Worm (Caenorhabditis elegans): ENCODE data around the gene ZK617.26.

Gene ZK617.26

DNA sequence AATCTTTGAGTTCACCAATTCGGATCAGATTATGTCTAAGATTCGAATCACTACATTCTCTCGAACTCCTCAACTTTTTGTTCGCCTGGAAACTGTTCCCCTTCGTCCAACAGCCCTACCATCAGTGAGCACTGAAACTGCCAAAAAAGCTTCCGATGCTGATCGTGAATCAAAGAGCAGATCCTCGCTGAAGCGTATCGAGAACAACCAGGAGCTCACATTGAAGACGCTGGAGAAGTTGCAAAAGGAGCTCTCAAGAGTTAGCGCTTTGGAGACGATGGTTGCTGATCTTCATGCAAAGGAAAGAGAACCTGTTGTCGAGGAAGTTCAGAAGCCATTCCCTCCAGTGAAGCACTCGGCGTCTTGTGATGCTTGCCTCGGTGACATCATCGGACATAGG lies 24.0 kb upstream of the ZK617.26 start:
- no peak for TF ChIP-seq ceh-36 (tag; optimal IDR thresholded peaks at IDR 0.05)
- TF ChIP-seq hmg-4 (GFP tag; optimal IDR thresholded peaks at IDR 0.05) = no peak
- no peak for TF ChIP-seq sea-1 (GFP tag; conservative IDR thresholded peaks at IDR 0.05)
- TF ChIP-seq ets-7 (tag; optimal IDR thresholded peaks at IDR 0.05) = no peak
- TF ChIP-seq F13C5.2 (tag; optimal IDR thresholded peaks at IDR 0.05) = no peak
- no peak for TF ChIP-seq ceh-13 (GFP tag; optimal IDR thresholded peaks at IDR 0.05)
- TF ChIP-seq aly-1 (tag; optimal IDR thresholded peaks at IDR 0.05) = no peak
- TF ChIP-seq tbx-37 (GFP tag; conservative IDR thresholded peaks at IDR 0.05) = no peak

ce11 chrIV:12033985-12034384 lies 23.2 kb upstream of the ZK617.26 start, which contains the start of gene sqst-1:
sqst-1 (plus strand) TSS chrIV:12034282.
- TF ChIP-seq ets-7 (tag; optimal IDR thresholded peaks at IDR 0.05) = no peak
- no peak for TF ChIP-seq tbx-11 (GFP tag; IDR thresholded peaks at IDR 0.05)
- no peak for TF ChIP-seq hnd-1 (tag; optimal IDR thresholded peaks at IDR 0.05)

DNA sequence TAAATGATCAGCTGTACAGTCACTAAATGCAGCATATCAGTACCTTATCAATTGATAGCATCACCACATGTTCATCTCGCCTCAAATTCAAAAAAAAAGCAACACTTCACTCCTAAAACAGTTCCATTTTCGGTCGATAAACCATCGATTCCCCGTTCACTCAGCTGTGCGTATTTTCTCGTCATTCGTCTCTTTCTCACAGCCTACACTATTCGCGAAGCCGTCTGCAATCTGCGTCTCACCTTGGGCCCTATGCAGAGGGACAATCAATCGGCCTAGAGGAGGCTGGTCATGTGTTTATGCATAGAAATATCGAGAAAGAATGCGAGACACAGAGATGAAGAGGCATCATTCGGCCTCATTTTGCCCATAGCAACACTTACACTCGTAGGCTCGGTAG lies 21.6 kb upstream of the ZK617.26 start:
- TF ChIP-seq aly-1 (tag; optimal IDR thresholded peaks at IDR 0.05) (no peak), F13C5.2 (tag; optimal IDR thresholded peaks at IDR 0.05) (peak; percentile 67), sea-1 (GFP tag; conservative IDR thresholded peaks at IDR 0.05) (no peak), scrt-1 (GFP tag; IDR thresholded peaks at IDR 0.05) (no peak), tbx-11 (GFP tag; IDR thresholded peaks at IDR 0.05) (no peak), tra-4 (tag; optimal IDR thresholded peaks at IDR 0.05) (no peak), tbx-37 (GFP tag; conservative IDR thresholded peaks at IDR 0.05) (no peak), ets-7 (tag; optimal IDR thresholded peaks at IDR 0.05) (no peak), ceh-36 (tag; optimal IDR thresholded peaks at IDR 0.05) (no peak), hmg-4 (GFP tag; optimal IDR thresholded peaks at IDR 0.05) (peak; percentile 78)

ce11 chrIV:12031003-12031402 lies 20.2 kb upstream of the ZK617.26 start, which contains the start of the genes T12G3.6 and mrpl-51:
T12G3.6 (minus strand) TSS chrIV:12031271.
mrpl-51 (plus strand) TSS chrIV:12031324.
- no peak for TF ChIP-seq ets-7 (tag; optimal IDR thresholded peaks at IDR 0.05)
- TF ChIP-seq ama-1 (optimal IDR thresholded peaks at IDR 0.05) = no peak
- TF ChIP-seq F13C5.2 (tag; optimal IDR thresholded peaks at IDR 0.05) = no peak
- TF ChIP-seq ceh-36 (tag; optimal IDR thresholded peaks at IDR 0.05) = no peak
- no peak for TF ChIP-seq scrt-1 (GFP tag; IDR thresholded peaks at IDR 0.05)
- no peak for TF ChIP-seq tbx-37 (GFP tag; conservative IDR thresholded peaks at IDR 0.05)
- TF ChIP-seq pes-1 (GFP tag; IDR thresholded peaks at IDR 0.05) = no peak
- no peak for TF ChIP-seq tra-4 (tag; optimal IDR thresholded peaks at IDR 0.05)
- TF ChIP-seq aly-1 (tag; optimal IDR thresholded peaks at IDR 0.05) = no peak
- TF ChIP-seq sea-1 (GFP tag; conservative IDR thresholded peaks at IDR 0.05) = no peak
- TF ChIP-seq tbx-11 (GFP tag; IDR thresholded peaks at IDR 0.05) = no peak
- TF ChIP-seq B0310.2 (tag; optimal IDR thresholded peaks at IDR 0.05) = no peak

DNA sequence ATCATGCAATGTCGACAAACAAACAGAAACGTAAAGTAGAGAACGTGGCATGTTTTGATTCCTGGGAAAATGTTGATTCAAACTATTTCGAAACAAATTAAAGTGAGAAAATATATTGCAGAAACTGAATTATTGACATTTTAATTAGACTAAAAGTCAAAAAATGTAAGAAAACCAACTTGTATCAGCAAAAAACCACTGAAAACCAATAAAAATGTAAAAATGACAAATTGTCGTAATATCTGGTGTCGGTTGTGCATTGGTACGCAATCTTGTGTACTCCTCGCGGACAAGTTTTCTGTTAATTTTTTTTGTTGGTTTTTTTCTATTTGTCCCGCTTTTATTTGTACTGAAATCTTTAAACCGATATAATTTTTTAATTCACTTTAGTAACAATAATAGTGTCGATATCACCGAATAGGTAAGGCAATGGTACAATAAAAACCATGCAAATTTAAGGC lies 19.0 kb upstream of the ZK617.26 start, which contains the start of gene T12G3.11:
Gene T12G3.11, minus strand, starts transcription at position 51 of the 461 bp plus-strand sequence.
- no peak for TF ChIP-seq tra-4 (tag; optimal IDR thresholded peaks at IDR 0.05)
- no peak for TF ChIP-seq aly-1 (tag; optimal IDR thresholded peaks at IDR 0.05)
- TF ChIP-seq F13C5.2 (tag; optimal IDR thresholded peaks at IDR 0.05) = no peak
- no peak for TF ChIP-seq B0310.2 (tag; optimal IDR thresholded peaks at IDR 0.05)
- TF ChIP-seq ets-7 (tag; optimal IDR thresholded peaks at IDR 0.05) = no peak
- TF ChIP-seq flt-1 (GFP tag; IDR thresholded peaks at IDR 0.05) = no peak
- no peak for TF ChIP-seq tbx-37 (GFP tag; conservative IDR thresholded peaks at IDR 0.05)
- TF ChIP-seq ama-1 (optimal IDR thresholded peaks at IDR 0.05) = no peak
- no peak for TF ChIP-seq hmbx-1 (tag; optimal IDR thresholded peaks at IDR 0.05)
- no peak for TF ChIP-seq scrt-1 (GFP tag; IDR thresholded peaks at IDR 0.05)
- TF ChIP-seq hmg-4 (GFP tag; optimal IDR thresholded peaks at IDR 0.05) = no peak
- no peak for TF ChIP-seq sea-1 (GFP tag; conservative IDR thresholded peaks at IDR 0.05)
- no peak for TF ChIP-seq ceh-13 (GFP tag; optimal IDR thresholded peaks at IDR 0.05)
- TF ChIP-seq pes-1 (GFP tag; IDR thresholded peaks at IDR 0.05) = no peak

DNA sequence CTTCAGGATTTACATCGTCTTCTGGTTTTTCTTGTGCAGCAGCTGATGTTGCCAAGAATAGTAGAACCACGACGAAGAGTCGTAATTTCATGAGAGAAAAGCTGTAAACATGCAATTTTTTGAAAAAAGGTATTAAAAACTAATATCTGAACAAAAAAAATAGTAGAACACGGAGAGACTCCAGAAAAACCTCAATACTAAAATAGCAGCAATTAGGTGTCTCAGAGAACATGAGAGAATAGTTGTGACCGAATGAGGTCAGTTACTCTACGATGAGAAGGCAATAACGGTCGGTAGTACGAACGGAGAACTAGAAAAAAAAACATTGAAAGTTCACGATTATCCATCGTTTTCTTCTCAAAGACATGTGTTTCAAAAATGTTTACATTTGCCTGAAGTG lies 18.3 kb upstream of the ZK617.26 start, which contains the start of gene tgn-38:
Gene tgn-38, minus strand, starts transcription at position 101 of the 400 bp plus-strand sequence.
- TF ChIP-seq scrt-1 (GFP tag; IDR thresholded peaks at IDR 0.05) (no peak), ceh-13 (GFP tag; optimal IDR thresholded peaks at IDR 0.05) (no peak), pes-1 (GFP tag; IDR thresholded peaks at IDR 0.05) (no peak)

DNA sequence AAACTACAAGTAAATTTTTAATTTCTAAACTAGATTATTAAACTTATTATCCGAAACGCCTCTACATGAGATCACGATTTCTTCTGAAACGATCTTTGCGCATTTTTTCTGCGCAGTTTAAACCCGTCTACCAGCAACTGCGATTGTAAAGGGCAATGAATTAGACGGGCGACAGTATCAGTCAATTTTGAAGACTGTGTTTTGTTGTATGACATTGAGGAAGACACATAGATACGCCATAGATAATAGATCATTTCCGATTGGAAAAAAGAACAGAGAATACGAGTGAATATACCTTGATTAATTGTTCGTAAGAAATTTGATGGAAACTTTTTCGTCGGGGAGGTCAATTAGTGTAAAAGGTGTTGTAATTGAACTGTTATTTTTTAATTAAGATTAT lies 10.6 kb upstream of the ZK617.26 start:
- no peak for TF ChIP-seq F13C5.2 (tag; optimal IDR thresholded peaks at IDR 0.05)
- TF ChIP-seq tbx-11 (GFP tag; IDR thresholded peaks at IDR 0.05) = no peak
- no peak for TF ChIP-seq tbx-37 (GFP tag; conservative IDR thresholded peaks at IDR 0.05)
- TF ChIP-seq tra-4 (tag; optimal IDR thresholded peaks at IDR 0.05) = no peak

ce11 chrIV:12018920-12019319 lies 8.2 kb upstream of the ZK617.26 start:
- no peak for TF ChIP-seq tra-4 (tag; optimal IDR thresholded peaks at IDR 0.05)
- no peak for TF ChIP-seq tbx-37 (GFP tag; conservative IDR thresholded peaks at IDR 0.05)
- no peak for TF ChIP-seq hmg-4 (GFP tag; optimal IDR thresholded peaks at IDR 0.05)
- TF ChIP-seq pes-1 (GFP tag; IDR thresholded peaks at IDR 0.05) = no peak
- TF ChIP-seq scrt-1 (GFP tag; IDR thresholded peaks at IDR 0.05) = no peak
- no peak for TF ChIP-seq aly-1 (tag; optimal IDR thresholded peaks at IDR 0.05)
- no peak for TF ChIP-seq tbx-11 (GFP tag; IDR thresholded peaks at IDR 0.05)
- no peak for TF ChIP-seq B0310.2 (tag; optimal IDR thresholded peaks at IDR 0.05)
- no peak for TF ChIP-seq flt-1 (GFP tag; IDR thresholded peaks at IDR 0.05)
- no peak for TF ChIP-seq ceh-13 (GFP tag; optimal IDR thresholded peaks at IDR 0.05)
- no peak for TF ChIP-seq ceh-36 (tag; optimal IDR thresholded peaks at IDR 0.05)

- TF ChIP-seq tra-4 (tag; optimal IDR thresholded peaks at IDR 0.05) (no peak), ama-1 (optimal IDR thresholded peaks at IDR 0.05) (no peak), hmbx-1 (tag; optimal IDR thresholded peaks at IDR 0.05) (no peak), ceh-13 (GFP tag; optimal IDR thresholded peaks at IDR 0.05) (no peak), ceh-36 (tag; optimal IDR thresholded peaks at IDR 0.05) (no peak), hnd-1 (tag; optimal IDR thresholded peaks at IDR 0.05) (no peak), aly-1 (tag; optimal IDR thresholded peaks at IDR 0.05) (no peak), tbx-37 (GFP tag; conservative IDR thresholded peaks at IDR 0.05) (no peak), sea-1 (GFP tag; conservative IDR thresholded peaks at IDR 0.05) (no peak), B0310.2 (tag; optimal IDR thresholded peaks at IDR 0.05) (no peak), F13C5.2 (tag; optimal IDR thresholded peaks at IDR 0.05) (no peak), scrt-1 (GFP tag; IDR thresholded peaks at IDR 0.05) (no peak), ets-7 (tag; optimal IDR thresholded peaks at IDR 0.05) (no peak), flt-1 (GFP tag; IDR thresholded peaks at IDR 0.05) (no peak), hmg-4 (GFP tag; optimal IDR thresholded peaks at IDR 0.05) (no peak), pes-1 (GFP tag; IDR thresholded peaks at IDR 0.05) (no peak)
Observed at ce11 chrIV:12015586-12015985, 4.8 kb upstream of the ZK617.26 start, which contains the start of gene lips-6. lips-6 (minus strand) TSS chrIV:12015686.
